Fruit fly (Drosophila melanogaster): Measurements from ENCODE around the gene Nup154.

The Nup154 gene

DNA sequence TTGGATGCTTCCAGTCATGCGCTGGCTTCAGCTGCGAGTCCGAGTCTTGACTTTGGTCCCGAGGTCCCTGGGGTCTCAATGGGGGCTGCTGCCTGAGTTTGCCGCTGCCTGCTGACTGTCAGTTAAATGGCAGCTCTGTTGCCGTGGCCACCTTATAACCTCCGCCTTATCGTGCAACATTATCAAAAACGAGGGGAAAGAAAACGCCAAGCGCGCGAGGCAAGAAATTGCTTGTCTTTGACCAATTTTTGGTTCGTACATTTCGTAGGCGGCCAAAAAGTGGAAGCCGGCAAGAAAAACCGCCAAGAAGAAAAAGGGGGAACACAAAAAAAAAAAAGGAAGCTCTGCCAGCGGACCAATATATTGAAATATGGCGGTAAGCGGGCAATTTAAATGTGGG, 19.3 kb downstream of the Nup154 start:
- TF ChIP-seq Crg-1 (GFP tag; optimal IDR thresholded peaks at IDR 0.05) = no peak
- no peak for TF ChIP-seq toe (GFP tag; optimal IDR thresholded peaks at IDR 0.05)
- TF ChIP-seq kay (GFP tag; ENCODE audit: borderline replicate concordance) = no peak
- no peak for TF ChIP-seq CG12768 (GFP tag; optimal IDR thresholded peaks at IDR 0.05)
- no peak for TF ChIP-seq cnc (optimal IDR thresholded peaks at IDR 0.05)
- TF ChIP-seq Hr96 (GFP tag; optimal IDR thresholded peaks at IDR 0.05) = no peak
- no peak for TF ChIP-seq ovo (GFP tag; optimal IDR thresholded peaks at IDR 0.05)
- TF ChIP-seq CG7101 (tag; optimal IDR thresholded peaks at IDR 0.05) = no peak
- TF ChIP-seq Mnt (GFP tag; optimal IDR thresholded peaks at IDR 0.05) = no peak
- TF ChIP-seq bab1 (GFP tag; optimal IDR thresholded peaks at IDR 0.05) = no peak
- no peak for TF ChIP-seq CG7045 (GFP tag; optimal IDR thresholded peaks at IDR 0.05)
- TF ChIP-seq CG11617 (GFP tag; optimal IDR thresholded peaks at IDR 0.05) = no peak
- no peak for TF ChIP-seq CG5204 (GFP tag; optimal IDR thresholded peaks at IDR 0.05)
- TF ChIP-seq pad (GFP tag; optimal IDR thresholded peaks at IDR 0.05) = no peak
- no peak for TF ChIP-seq CG1620 (GFP tag; optimal IDR thresholded peaks at IDR 0.05)
- TF ChIP-seq CG14711 (tag; optimal IDR thresholded peaks at IDR 0.05) = no peak
- no peak for TF ChIP-seq cic (GFP tag; optimal IDR thresholded peaks at IDR 0.05)
- no peak for TF ChIP-seq tj (GFP tag; optimal IDR thresholded peaks at IDR 0.05)

DNA sequence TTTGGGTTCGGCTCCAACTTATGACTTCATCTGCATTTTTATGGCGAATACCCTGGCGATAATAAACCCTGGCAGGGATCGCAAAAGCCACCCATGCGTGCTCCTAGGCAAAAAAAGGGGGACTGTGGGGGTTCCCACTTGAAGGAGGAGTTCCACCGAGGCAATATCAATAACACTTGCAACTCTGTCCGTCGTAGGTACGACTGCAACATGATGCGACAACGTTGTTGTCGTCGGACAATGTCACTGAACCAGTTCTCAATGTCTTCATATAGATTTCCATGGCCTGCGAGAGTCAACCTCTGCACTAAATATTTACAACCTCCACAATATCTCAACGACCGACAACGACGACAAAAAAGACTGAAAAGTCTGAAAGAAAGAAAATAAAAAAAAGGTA, 22.6 kb downstream of the Nup154 start:
- TF ChIP-seq CG5204 (GFP tag; optimal IDR thresholded peaks at IDR 0.05) (no peak), CG33017 (tag; optimal IDR thresholded peaks at IDR 0.05) (no peak), CG12768 (GFP tag; optimal IDR thresholded peaks at IDR 0.05) (no peak), cic (GFP tag; optimal IDR thresholded peaks at IDR 0.05) (no peak), ovo (GFP tag; optimal IDR thresholded peaks at IDR 0.05) (no peak), Clk (GFP tag; optimal IDR thresholded peaks at IDR 0.05) (no peak), Mnt (GFP tag; optimal IDR thresholded peaks at IDR 0.05) (no peak), CG14711 (tag; optimal IDR thresholded peaks at IDR 0.05) (no peak), kay (GFP tag; ENCODE audit: borderline replicate concordance) (no peak), bab1 (GFP tag; optimal IDR thresholded peaks at IDR 0.05) (no peak), CG11617 (GFP tag; optimal IDR thresholded peaks at IDR 0.05) (no peak), CG1620 (GFP tag; optimal IDR thresholded peaks at IDR 0.05) (no peak), CG7045 (GFP tag; optimal IDR thresholded peaks at IDR 0.05) (no peak), CG7101 (tag; optimal IDR thresholded peaks at IDR 0.05) (no peak), pad (GFP tag; optimal IDR thresholded peaks at IDR 0.05) (no peak), cnc (optimal IDR thresholded peaks at IDR 0.05) (no peak), toe (GFP tag; optimal IDR thresholded peaks at IDR 0.05) (no peak), Crg-1 (GFP tag; optimal IDR thresholded peaks at IDR 0.05) (no peak), Hr96 (GFP tag; optimal IDR thresholded peaks at IDR 0.05) (no peak), tj (GFP tag; optimal IDR thresholded peaks at IDR 0.05) (no peak)

DNA sequence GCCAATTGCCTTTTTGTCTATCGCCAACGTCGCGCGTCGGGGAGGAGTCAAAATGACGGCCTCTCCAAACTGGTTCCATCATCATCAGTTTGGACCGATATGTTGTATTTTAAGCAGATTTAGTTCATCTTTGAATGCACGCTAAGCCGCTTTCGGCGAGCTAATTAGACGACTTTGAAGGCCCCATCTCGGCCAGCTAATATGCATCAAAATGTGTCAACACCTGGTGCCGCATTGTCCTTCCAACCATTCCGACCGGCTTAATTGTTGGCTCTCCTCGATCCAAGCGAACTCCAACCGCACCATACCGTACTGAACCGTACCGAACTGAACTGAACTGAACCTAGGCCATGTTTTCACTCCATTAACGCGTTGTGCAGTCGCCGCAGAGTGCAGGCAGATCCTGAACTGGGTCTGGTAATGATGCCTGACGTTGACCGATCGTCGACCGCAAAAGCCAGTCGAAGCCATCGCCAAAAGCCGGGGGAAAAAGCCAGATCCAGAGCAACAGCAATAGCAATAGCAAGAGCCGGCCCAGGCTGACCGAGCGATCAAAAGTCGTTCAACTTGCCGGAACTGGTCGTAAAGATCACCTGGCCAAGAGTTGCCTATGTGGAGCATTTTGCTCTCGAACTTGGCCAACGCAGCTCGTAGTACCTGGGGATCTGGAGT, 23.3 kb downstream of the Nup154 start:
- TF ChIP-seq CG12768 (GFP tag; optimal IDR thresholded peaks at IDR 0.05) (no peak), ovo (GFP tag; optimal IDR thresholded peaks at IDR 0.05) (no peak), Mnt (GFP tag; optimal IDR thresholded peaks at IDR 0.05) (no peak), Clk (GFP tag; optimal IDR thresholded peaks at IDR 0.05) (no peak), cnc (optimal IDR thresholded peaks at IDR 0.05) (no peak), bab1 (GFP tag; optimal IDR thresholded peaks at IDR 0.05) (no peak)

DNA sequence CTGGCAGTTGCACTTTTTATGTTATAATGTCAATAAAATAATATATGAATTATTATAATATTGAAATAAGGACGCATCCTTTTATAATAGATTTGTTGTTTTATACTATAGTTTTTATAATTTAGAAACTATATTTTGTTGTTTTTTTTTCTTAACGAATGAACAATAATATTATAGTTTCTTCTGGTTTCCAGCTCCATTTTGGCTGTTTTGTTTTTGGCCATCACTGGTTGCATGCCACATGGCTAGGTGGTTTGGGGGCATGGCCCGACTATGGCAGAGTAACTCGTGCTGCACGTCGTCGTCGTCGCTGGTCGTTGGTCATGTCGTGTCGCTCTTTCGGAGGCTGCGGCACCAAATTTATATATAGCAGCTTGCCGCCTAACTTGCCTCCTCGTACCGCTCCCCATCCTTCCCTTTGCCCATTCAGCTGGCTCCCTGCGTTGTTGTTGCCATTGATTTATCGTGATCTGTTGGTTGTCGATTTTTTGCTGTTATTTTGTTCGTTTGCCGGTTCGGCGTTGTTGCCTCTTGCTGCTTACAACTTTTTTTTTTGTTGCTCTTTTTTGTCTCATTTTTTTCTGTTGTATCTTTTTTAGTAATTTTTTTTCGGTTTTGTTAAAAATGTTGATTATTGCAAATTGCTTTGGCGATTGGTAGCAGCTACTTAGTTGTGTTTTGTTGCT, 27.8 kb downstream of the Nup154 start:
- TF ChIP-seq CG7045 (GFP tag; optimal IDR thresholded peaks at IDR 0.05) (no peak), Hr96 (GFP tag; optimal IDR thresholded peaks at IDR 0.05) (no peak), pad (GFP tag; optimal IDR thresholded peaks at IDR 0.05) (no peak), cic (GFP tag; optimal IDR thresholded peaks at IDR 0.05) (no peak), CG5204 (GFP tag; optimal IDR thresholded peaks at IDR 0.05) (no peak), Mnt (GFP tag; optimal IDR thresholded peaks at IDR 0.05) (no peak), CG11617 (GFP tag; optimal IDR thresholded peaks at IDR 0.05) (no peak), cnc (optimal IDR thresholded peaks at IDR 0.05) (no peak), tj (GFP tag; optimal IDR thresholded peaks at IDR 0.05) (no peak), CG12768 (GFP tag; optimal IDR thresholded peaks at IDR 0.05) (no peak), CG14711 (tag; optimal IDR thresholded peaks at IDR 0.05) (no peak), kay (GFP tag; ENCODE audit: borderline replicate concordance) (no peak), bab1 (GFP tag; optimal IDR thresholded peaks at IDR 0.05) (no peak), Clk (GFP tag; optimal IDR thresholded peaks at IDR 0.05) (no peak), CG33017 (tag; optimal IDR thresholded peaks at IDR 0.05) (no peak), toe (GFP tag; optimal IDR thresholded peaks at IDR 0.05) (no peak), Crg-1 (GFP tag; optimal IDR thresholded peaks at IDR 0.05) (no peak), CG1620 (GFP tag; optimal IDR thresholded peaks at IDR 0.05) (no peak)

DNA sequence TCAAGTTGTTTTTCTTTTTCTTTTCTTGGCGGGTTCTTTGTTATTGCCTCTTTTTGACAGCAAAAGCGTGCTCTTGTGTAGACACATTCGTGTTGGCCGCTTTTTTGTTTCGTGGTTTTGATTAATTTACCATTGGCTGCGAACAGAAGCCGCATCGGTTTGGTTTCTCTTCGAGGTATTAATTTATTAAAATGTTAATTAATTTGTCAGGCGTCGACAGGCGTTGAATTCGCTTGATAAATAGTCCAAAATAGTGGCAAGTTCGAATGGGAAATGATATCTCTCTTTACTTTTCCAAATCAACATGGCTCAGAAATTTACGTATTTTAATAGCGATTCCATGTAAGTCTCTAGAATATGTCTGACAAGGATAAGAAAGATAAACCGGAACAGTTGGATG, 29.9 kb downstream of the Nup154 start, which contains the start of gene CG18666:
CG18666 (plus strand) TSS at position 301 of the 400 bp plus-strand sequence.
- no peak for TF ChIP-seq toe (GFP tag; optimal IDR thresholded peaks at IDR 0.05)
- TF ChIP-seq CG7045 (GFP tag; optimal IDR thresholded peaks at IDR 0.05) = no peak
- TF ChIP-seq CG14711 (tag; optimal IDR thresholded peaks at IDR 0.05) = no peak
- no peak for TF ChIP-seq CG11617 (GFP tag; optimal IDR thresholded peaks at IDR 0.05)
- no peak for TF ChIP-seq CG7101 (tag; optimal IDR thresholded peaks at IDR 0.05)
- TF ChIP-seq cic (GFP tag; optimal IDR thresholded peaks at IDR 0.05) = no peak
- TF ChIP-seq tj (GFP tag; optimal IDR thresholded peaks at IDR 0.05) = no peak
- no peak for TF ChIP-seq cnc (optimal IDR thresholded peaks at IDR 0.05)
- no peak for TF ChIP-seq CG1620 (GFP tag; optimal IDR thresholded peaks at IDR 0.05)
- no peak for TF ChIP-seq Clk (GFP tag; optimal IDR thresholded peaks at IDR 0.05)
- TF ChIP-seq Hr96 (GFP tag; optimal IDR thresholded peaks at IDR 0.05) = no peak
- TF ChIP-seq CG12768 (GFP tag; optimal IDR thresholded peaks at IDR 0.05) = no peak
- no peak for TF ChIP-seq pad (GFP tag; optimal IDR thresholded peaks at IDR 0.05)
- no peak for TF ChIP-seq ovo (GFP tag; optimal IDR thresholded peaks at IDR 0.05)
- TF ChIP-seq CG33017 (tag; optimal IDR thresholded peaks at IDR 0.05) = no peak

All from whole organism, adult.